Worm (Caenorhabditis elegans) whole organism, L1 larva: ENCODE results near the gene hlh-4.

Source experiments
- C16A3.4 ChIP-seq: fragments of 150-350 bp; optimal IDR thresholded peaks from 2 replicates; lab custom pipeline; 2014; ENCODE audit warnings: missing biosample characterization, missing genetic modification characterization
- C34B4.2 ChIP-seq: sonication (generic microtip); optimal IDR thresholded peaks from 2 replicates; lab custom pipeline; 2017; ENCODE audit warnings: mild to moderate bottlenecking, missing genetic modification characterization, missing compliant biosample characterization
- Y116A8C.19 ChIP-seq: sonication (generic microtip); optimal IDR thresholded peaks from 2 replicates; lab custom pipeline; 2016; ENCODE audit warnings: missing compliant biosample characterization, missing genetic modification characterization, borderline replicate concordance
- alr-1 ChIP-seq: fragments of 200-800 bp; sonication (Bioruptor generic); optimal IDR thresholded peaks from 2 replicates; lab custom pipeline; 2018; ENCODE audit warnings: borderline replicate concordance, mild to moderate bottlenecking, missing genetic modification characterization, missing compliant biosample characterization
- aly-2 ChIP-seq: fragments of 150-350 bp; optimal IDR thresholded peaks from 2 replicates; lab custom pipeline; 2014; ENCODE audit warnings: missing biosample characterization, missing genetic modification characterization
- ama-1 ChIP-seq: fragments of 150-350 bp; optimal IDR thresholded peaks from 2 replicates; lab custom pipeline; 2014
- ceh-63 ChIP-seq: fragments of 200-800 bp; sonication (Bioruptor generic); optimal IDR thresholded peaks from 2 replicates; lab custom pipeline; 2018; ENCODE audit warnings: mild to moderate bottlenecking, missing genetic modification characterization, missing compliant biosample characterization
- ceh-8 ChIP-seq: fragments of 200-800 bp; sonication (Bioruptor generic); optimal IDR thresholded peaks from 2 replicates; lab custom pipeline; 2018; ENCODE audit warnings: mild to moderate bottlenecking, missing genetic modification characterization, moderate library complexity, missing compliant biosample characterization
- efl-1 ChIP-seq, 4 experiments: fragments of 150-350 bp; optimal IDR thresholded peaks in 3 of 4; peaks in 1 of 4; 1 replicate in 1 of 4; 2 replicates in 3 of 4; lab custom pipeline; 2014; ENCODE audit warnings: missing biosample characterization in 2 of 4, missing genetic modification characterization in 2 of 4, missing genetic modification reagents in 2 of 4
- elt-2 ChIP-seq: sonication (generic microtip); optimal IDR thresholded peaks from 2 replicates; lab custom pipeline; 2016; ENCODE audit warnings: missing genetic modification characterization, mild to moderate bottlenecking, inconsistent platforms, missing compliant biosample characterization, missing genetic modification reagents
- elt-3 ChIP-seq, 6 experiments: fragments of 150-350 bp in 1 of 6; sonication (generic microtip); optimal IDR thresholded peaks; 2 replicates each; lab custom pipeline; 2017 to 2018; ENCODE audit warnings: missing biosample characterization in 6 of 6, missing genetic modification characterization in 6 of 6, inconsistent platforms in 1 of 6
- ets-5 ChIP-seq: fragments of 200-800 bp; sonication (Bioruptor generic); IDR thresholded peaks from 2 replicates; pipeline ENCODE4 v1.3.6; 2022; ENCODE audit warnings: missing genetic modification characterization, missing compliant biosample characterization
- fkh-10 ChIP-seq: sonication (generic microtip); optimal IDR thresholded peaks from 2 replicates; lab custom pipeline; 2017; ENCODE audit warnings: missing biosample characterization, missing genetic modification reagents, missing genetic modification characterization
- fkh-8 ChIP-seq: sonication (generic microtip); optimal IDR thresholded peaks from 2 replicates; lab custom pipeline; 2016; ENCODE audit warnings: mild to moderate bottlenecking, missing genetic modification characterization, missing compliant biosample characterization
- fos-1 ChIP-seq: fragments of 150-350 bp; optimal IDR thresholded peaks from 2 replicates; lab custom pipeline; 2014; ENCODE audit warnings: missing biosample characterization, missing genetic modification characterization
- grh-1 ChIP-seq: fragments of 200-800 bp; sonication (Bioruptor generic); IDR thresholded peaks from 2 replicates; pipeline ENCODE4 v1.3.6; 2022; ENCODE audit warnings: missing genetic modification reagents, missing genetic modification characterization, missing compliant biosample characterization
- hlh-17 ChIP-seq: fragments of 200-800 bp; sonication (Bioruptor generic); optimal IDR thresholded peaks from 2 replicates; lab custom pipeline; 2018; ENCODE audit warnings: missing genetic modification characterization, mild to moderate bottlenecking, missing compliant biosample characterization, moderate library complexity, borderline replicate concordance
- hlh-4 ChIP-seq: sonication (generic microtip); optimal IDR thresholded peaks from 2 replicates; lab custom pipeline; 2016; ENCODE audit warnings: mild to moderate bottlenecking, missing genetic modification characterization, missing compliant biosample characterization
- isw-1 ChIP-seq: fragments of 200-800 bp; sonication (Bioruptor generic); IDR thresholded peaks from 2 replicates; pipeline ENCODE4 v1.3.6; 2022; ENCODE audit warnings: missing genetic modification characterization, missing compliant biosample characterization
- lin-35 ChIP-seq, 2 experiments: fragments of 150-350 bp; optimal IDR thresholded peaks; 2 replicates each; lab custom pipeline; 2014; ENCODE audit warnings: missing biosample characterization in 2 of 2, missing genetic modification characterization in 2 of 2, missing genetic modification reagents in 2 of 2
- lsy-2 ChIP-seq, 2 experiments: fragments of 150-350 bp; optimal IDR thresholded peaks; 2 replicates each; lab custom pipeline; 2014; ENCODE audit warnings: missing biosample characterization in 2 of 2, missing genetic modification characterization in 2 of 2
- mef-2 ChIP-seq: fragments of 150-350 bp; optimal IDR thresholded peaks from 2 replicates; lab custom pipeline; 2014; ENCODE audit warnings: missing biosample characterization, missing genetic modification characterization
- nhr-11 ChIP-seq: fragments of 150-350 bp; optimal IDR thresholded peaks from 2 replicates; lab custom pipeline; 2014; ENCODE audit warnings: missing biosample characterization, missing genetic modification characterization
- nhr-19 ChIP-seq: fragments of 200-800 bp; sonication (Bioruptor generic); conservative IDR thresholded peaks from 2 replicates; pipeline ENCODE4 v1.3.6; 2022; ENCODE audit warnings: missing genetic modification characterization, missing compliant biosample characterization
- nhr-20 ChIP-seq: sonication (generic microtip); optimal IDR thresholded peaks from 2 replicates; lab custom pipeline; 2016; ENCODE audit warnings: mild to moderate bottlenecking, missing genetic modification characterization, missing compliant biosample characterization
- nhr-47 ChIP-seq: sonication (generic microtip); optimal IDR thresholded peaks from 2 replicates; lab custom pipeline; 2016; ENCODE audit warnings: mild to moderate bottlenecking, missing genetic modification characterization, moderate library complexity, missing compliant biosample characterization
- nhr-71 ChIP-seq: sonication (generic microtip); optimal IDR thresholded peaks from 2 replicates; lab custom pipeline; 2016; ENCODE audit warnings: mild to moderate bottlenecking, missing genetic modification characterization, moderate library complexity, missing compliant biosample characterization
- nhr-85 ChIP-seq: sonication (generic microtip); peaks from one replicate; lab custom pipeline; 2016; ENCODE audit warnings: missing genetic modification characterization, inconsistent platforms, missing compliant biosample characterization
- nhr-90 ChIP-seq: sonication (generic microtip); optimal IDR thresholded peaks from 2 replicates; lab custom pipeline; 2016; ENCODE audit warnings: mild to moderate bottlenecking, missing genetic modification characterization, missing compliant biosample characterization; ENCODE audit not compliant: poor library complexity
- rnt-1 ChIP-seq: sonication (generic microtip); optimal IDR thresholded peaks from 2 replicates; lab custom pipeline; 2016; ENCODE audit warnings: mild to moderate bottlenecking, missing genetic modification characterization, moderate library complexity, missing compliant biosample characterization
- snu-23 ChIP-seq: sonication (generic microtip); optimal IDR thresholded peaks from 2 replicates; lab custom pipeline; 2016; ENCODE audit warnings: missing genetic modification characterization, missing compliant biosample characterization
- unc-86 ChIP-seq: sonication (generic microtip); optimal IDR thresholded peaks from 2 replicates; lab custom pipeline; 2016; ENCODE audit warnings: missing genetic modification characterization, missing compliant biosample characterization
- xbp-1 ChIP-seq: sonication (generic microtip); optimal IDR thresholded peaks from 2 replicates; lab custom pipeline; 2016; ENCODE audit warnings: missing genetic modification characterization, missing compliant biosample characterization
- zag-1 ChIP-seq: fragments of 150-350 bp; optimal IDR thresholded peaks from 2 replicates; lab custom pipeline; 2014; ENCODE audit warnings: missing biosample characterization, missing genetic modification characterization
- ztf-4 ChIP-seq: fragments of 150-350 bp; optimal IDR thresholded peaks from 2 replicates; lab custom pipeline; 2014; ENCODE audit warnings: missing biosample characterization, missing genetic modification characterization

The hlh-4 gene

ce11 chrIII:9738954-9739353 lies at the start of gene hlh-4:
TSS of gene hlh-4 (minus strand) at chrIII:9739054.
- TF ChIP-seq C34B4.2 (tag; lab: Kevin White, UChicago) (no peak), fkh-8 (tag; lab: Kevin White, UChicago) (peak; percentile 7), fkh-10 (GFP tag; lab: Kevin White, UChicago) (no peak), hlh-17 (GFP tag; lab: Kevin White, UChicago) (no peak), xbp-1 (tag; lab: Kevin White, UChicago) (no peak), hlh-4 (tag; lab: Kevin White, UChicago) (peak; percentile 32)
- TF ChIP-seq, all 84 proteins: peak for 2

- TF ChIP-seq ets-5 (no peak), C16A3.4 (tag; lab: Kevin White, UChicago) (no peak), ztf-4 (tag; lab: Kevin White, UChicago) (no peak), hlh-4 (tag; lab: Kevin White, UChicago) (no peak), zag-1 (tag; lab: Kevin White, UChicago) (no peak), nhr-47 (tag; lab: Kevin White, UChicago) (no peak), unc-86 (tag; lab: Kevin White, UChicago) (no peak), lin-35 (GFP tag; optimal IDR thresholded peaks at IDR 0.05; lab: Kevin White, UChicago) (peak in 1 of 2 experiments; percentile 15), elt-2 (tag; lab: Kevin White, UChicago) (peak; percentile 56), nhr-11 (no peak)
These were observed 47.9 kb upstream of the hlh-4 start for ce11 chrIII:9786776-9787175.

ce11 chrIII:9783133-9783590 lies 44.3 kb upstream of the hlh-4 start:
- TF ChIP-seq lsy-2 (tag; optimal IDR thresholded peaks at IDR 0.05; lab: Kevin White, UChicago) (peak in 1 of 2 experiments; percentile 37), Y116A8C.19 (tag; lab: Kevin White, UChicago) (no peak), ztf-4 (tag; lab: Kevin White, UChicago) (peak; percentile 43), rnt-1 (tag; lab: Kevin White, UChicago) (no peak), nhr-19 (GFP tag; lab: Robert Waterston, UW) (peak; percentile 37), snu-23 (peak; percentile 9), ama-1 (peak; percentile 33), elt-2 (tag; lab: Kevin White, UChicago) (peak; percentile 19), fos-1 (tag; lab: Kevin White, UChicago) (no peak), ceh-8 (no peak), nhr-20 (tag; lab: Kevin White, UChicago) (peak; percentile 6), nhr-85 (tag; lab: Kevin White, UChicago) (peak; percentile 23), nhr-90 (tag; lab: Kevin White, UChicago) (peak; percentile 36), lin-35 (GFP tag; optimal IDR thresholded peaks at IDR 0.05; lab: Kevin White, UChicago) (peak in 1 of 2 experiments; percentile 4), efl-1 (optimal IDR thresholded peaks at IDR 0.05; lab: Kevin White, UChicago) (peak in 1 of 2 experiments; percentile 7), efl-1 (GFP tag; optimal IDR thresholded peaks at IDR 0.05 in 1 of 2; lab: Kevin White, UChicago) (no peak), isw-1 (GFP tag; lab: Robert Waterston, UW) (no peak), nhr-47 (tag; lab: Kevin White, UChicago) (peak; percentile 33), nhr-71 (tag; lab: Kevin White, UChicago) (peak; percentile 32), aly-2 (peak; percentile 51), elt-3 (tag; optimal IDR thresholded peaks at IDR 0.05; lab: Kevin White, UChicago) (peak in 1 of 6 experiments; percentile 16)

- no peak for TF ChIP-seq efl-1 (optimal IDR thresholded peaks at IDR 0.05; lab: Kevin White, UChicago)
- peak in 1 of 2 experiments; percentile 93 for TF ChIP-seq efl-1 (GFP tag; optimal IDR thresholded peaks at IDR 0.05 in 1 of 2; lab: Kevin White, UChicago)
- no peak for TF ChIP-seq fos-1 (tag; lab: Kevin White, UChicago)
These were observed 43.7 kb upstream of the hlh-4 start, which contains the start of gene R10E11.6 for ce11 chrIII:9782483-9783081. TSS of gene R10E11.6 (plus strand) at chrIII:9783006.

DNA sequence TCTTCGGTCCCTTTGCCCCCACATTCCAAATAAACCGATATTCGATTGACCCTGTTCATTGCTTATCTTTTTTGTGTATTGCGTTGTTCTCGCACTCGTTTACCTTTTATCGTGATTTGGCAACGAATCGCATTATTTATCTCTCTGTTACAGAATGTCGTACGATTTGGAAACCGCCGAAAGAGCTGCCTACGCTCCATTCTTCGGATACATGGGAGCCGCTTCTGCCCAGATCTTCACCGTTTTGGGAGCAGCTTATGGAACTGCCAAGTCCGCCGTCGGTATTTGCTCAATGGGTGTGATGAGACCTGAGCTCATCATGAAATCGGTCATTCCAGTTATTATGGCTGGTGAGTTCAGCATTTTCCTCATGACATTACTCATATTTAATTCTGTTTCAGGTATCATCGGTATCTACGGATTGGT lies 43.2 kb upstream of the hlh-4 start, which contains the start of gene vha-2:
Gene vha-2, plus strand, starts transcription at position 154 of the 426 bp plus-strand sequence.
- TF ChIP-seq nhr-85 (tag; lab: Kevin White, UChicago) (peak; percentile 80), fkh-10 (GFP tag; lab: Kevin White, UChicago) (no peak), aly-2 (peak; percentile 60), nhr-71 (tag; lab: Kevin White, UChicago) (peak; percentile 32), mef-2 (tag; lab: Kevin White, UChicago) (no peak), grh-1 (GFP tag; lab: Robert Waterston, UW) (0 out of 2 replicates have a peak, but pooled peaks have one; percentile 10), ceh-63 (GFP tag; lab: Kevin White, UChicago) (peak; percentile 8), zag-1 (tag; lab: Kevin White, UChicago) (no peak), lin-35 (GFP tag; optimal IDR thresholded peaks at IDR 0.05; lab: Kevin White, UChicago) (peak in 1 of 2 experiments; percentile 13), alr-1 (tag; lab: Kevin White, UChicago) (peak; percentile 93)
